Worm (Caenorhabditis elegans) whole organism, young adult: Measurements from ENCODE around the gene idpp-13.

ENCODE experiments used
- C17E4.6 ChIP-seq: fragments of 200-800 bp; sonication (Bioruptor generic); IDR thresholded peaks from 2 replicates; pipeline ENCODE4 v1.3.6; 2022; ENCODE audit warnings: missing genetic modification reagents, missing genetic modification characterization, missing compliant biosample characterization
- F22D6.2 ChIP-seq: sonication (generic microtip); optimal IDR thresholded peaks from 2 replicates; lab custom pipeline; 2016; ENCODE audit warnings: mild to moderate bottlenecking, missing genetic modification characterization, missing compliant biosample characterization
- F23B12.7 ChIP-seq: sonication (generic microtip); optimal IDR thresholded peaks from 2 replicates; lab custom pipeline; 2017; ENCODE audit warnings: missing genetic modification characterization, mild to moderate bottlenecking, missing compliant biosample characterization, antibody characterized with exemption, moderate library complexity; ENCODE audit not compliant: insufficient read depth
- F49E8.2 ChIP-seq: sonication (generic microtip); optimal IDR thresholded peaks from 3 replicates; lab custom pipeline; 2017; ENCODE audit warnings: missing genetic modification characterization, mild to moderate bottlenecking, missing compliant biosample characterization, antibody characterized with exemption, moderate library complexity; ENCODE audit not compliant: insufficient read depth
- F52B5.7 ChIP-seq: sonication (generic microtip); optimal IDR thresholded peaks from 2 replicates; lab custom pipeline; 2016; ENCODE audit warnings: mild to moderate bottlenecking, missing genetic modification characterization, missing compliant biosample characterization
- F55B11.4 ChIP-seq: sonication (generic microtip); optimal IDR thresholded peaks from 2 replicates; lab custom pipeline; 2016; ENCODE audit warnings: missing compliant biosample characterization, missing genetic modification characterization, borderline replicate concordance; ENCODE audit not compliant: insufficient read depth
- Y53G8AR.9 ChIP-seq: fragments of 200-800 bp; sonication (Bioruptor generic); conservative IDR thresholded peaks from 2 replicates; pipeline ENCODE4 v1.3.6; 2022; ENCODE audit warnings: missing genetic modification reagents, missing genetic modification characterization, missing compliant biosample characterization
- aptf-3 ChIP-seq: fragments of 200-800 bp; sonication (Bioruptor generic); IDR thresholded peaks from 2 replicates; pipeline ENCODE4 v1.3.6; 2022; ENCODE audit warnings: missing genetic modification characterization, missing compliant biosample characterization
- attf-3 ChIP-seq: fragments of 200-800 bp; sonication (Bioruptor generic); conservative IDR thresholded peaks from 2 replicates; pipeline ENCODE4 v1.3.6; 2022; ENCODE audit warnings: missing genetic modification reagents, missing genetic modification characterization, missing compliant biosample characterization
- attf-6 ChIP-seq: fragments of 200-800 bp; sonication (Bioruptor generic); IDR thresholded peaks from 2 replicates; pipeline ENCODE4 v1.3.6; 2022; ENCODE audit warnings: missing genetic modification reagents, missing genetic modification characterization, missing compliant biosample characterization
- ceh-79 ChIP-seq: sonication (generic microtip); optimal IDR thresholded peaks from 2 replicates; lab custom pipeline; 2017; ENCODE audit warnings: mild to moderate bottlenecking, missing genetic modification characterization, missing compliant biosample characterization
- die-1 ChIP-seq: sonication (generic microtip); optimal IDR thresholded peaks from 2 replicates; lab custom pipeline; 2016; ENCODE audit warnings: missing genotype, mild to moderate bottlenecking, missing genetic modification characterization, missing compliant biosample characterization
- hlh-12 ChIP-seq: sonication (generic microtip); optimal IDR thresholded peaks from 2 replicates; lab custom pipeline; 2016; ENCODE audit warnings: missing genetic modification characterization, missing compliant biosample characterization
- hmg-1.2 ChIP-seq: fragments of 200-800 bp; sonication (Bioruptor generic); IDR thresholded peaks from 2 replicates; pipeline ENCODE4 v1.3.6; 2022; ENCODE audit warnings: missing genetic modification reagents, missing genetic modification characterization, missing compliant biosample characterization
- hrde-1 ChIP-seq: sonication (generic microtip); optimal IDR thresholded peaks from 2 replicates; lab custom pipeline; 2016; ENCODE audit warnings: missing genetic modification characterization, mild to moderate bottlenecking, missing compliant biosample characterization, moderate library complexity, missing genotype, missing genetic modification reagents, borderline replicate concordance
- lag-1 ChIP-seq: fragments of 200-800 bp; sonication (Bioruptor generic); IDR thresholded peaks from 2 replicates; pipeline ENCODE4 v1.3.6; 2022; ENCODE audit warnings: missing genetic modification reagents, missing genetic modification characterization, missing compliant biosample characterization
- lin-40 ChIP-seq: sonication (generic microtip); optimal IDR thresholded peaks from 2 replicates; lab custom pipeline; 2016; ENCODE audit warnings: missing genetic modification characterization, mild to moderate bottlenecking, missing compliant biosample characterization, missing genotype, missing genetic modification reagents
- mcd-1 ChIP-seq: fragments of 200-800 bp; sonication (Bioruptor generic); IDR thresholded peaks from 2 replicates; pipeline ENCODE4 v1.3.6; 2022; ENCODE audit warnings: missing genetic modification reagents, missing genetic modification characterization, missing compliant biosample characterization
- mes-4 ChIP-seq: sonication (generic microtip); optimal IDR thresholded peaks from 2 replicates; lab custom pipeline; 2016; ENCODE audit warnings: missing genotype, missing genetic modification characterization, missing compliant biosample characterization
- mxl-1 ChIP-seq: sonication (generic microtip); optimal IDR thresholded peaks from 2 replicates; lab custom pipeline; 2016; ENCODE audit warnings: missing genetic modification characterization, missing compliant biosample characterization
- nfya-2 ChIP-seq: fragments of 200-800 bp; sonication (Bioruptor generic); IDR thresholded peaks from 2 replicates; pipeline ENCODE4 v1.3.6; 2022; ENCODE audit warnings: missing genetic modification reagents, missing genetic modification characterization, missing compliant biosample characterization
- nhr-179 ChIP-seq: sonication (generic microtip); optimal IDR thresholded peaks from 2 replicates; lab custom pipeline; 2016; ENCODE audit warnings: mild to moderate bottlenecking, missing genetic modification characterization, missing compliant biosample characterization
- nhr-90 ChIP-seq: sonication (generic microtip); optimal IDR thresholded peaks from 2 replicates; lab custom pipeline; 2016; ENCODE audit warnings: missing genotype, mild to moderate bottlenecking, missing genetic modification characterization, missing compliant biosample characterization
- pbrm-1 ChIP-seq: fragments of 200-800 bp; sonication (Bioruptor generic); IDR thresholded peaks from 2 replicates; pipeline ENCODE4 v1.3.6; 2022; ENCODE audit warnings: missing genetic modification reagents, missing genetic modification characterization, missing compliant biosample characterization
- pha-4 ChIP-seq: fragments of 150-350 bp; sonication (generic microtip); optimal IDR thresholded peaks from 2 replicates; lab custom pipeline; 2014; ENCODE audit warnings: missing biosample characterization, missing genetic modification reagents, missing genetic modification characterization
- rec-8 ChIP-seq, 2 experiments: sonication (generic microtip); optimal IDR thresholded peaks; 2 replicates each; lab custom pipeline; 2016; ENCODE audit warnings: mild to moderate bottlenecking in 2 of 2, missing genetic modification characterization in 2 of 2, missing genetic modification reagents in 2 of 2, missing genotype in 2 of 2, missing biosample characterization in 1 of 2, missing compliant biosample characterization in 1 of 2, moderate library complexity in 1 of 2
- snpc-1.1 ChIP-seq: sonication (generic microtip); optimal IDR thresholded peaks from 2 replicates; lab custom pipeline; 2017; ENCODE audit warnings: missing genetic modification characterization, mild to moderate bottlenecking, missing compliant biosample characterization, antibody characterized with exemption, moderate library complexity, missing genotype, missing genetic modification reagents; ENCODE audit not compliant: insufficient read depth
- snpc-4 ChIP-seq, 5 experiments: fragments of 150-350 bp in 1 of 5; sonication (generic microtip) in 4 of 5; optimal IDR thresholded peaks; 2 replicates each; lab custom pipeline; 2014 to 2018; ENCODE audit warnings: missing genetic modification characterization in 5 of 5, missing biosample characterization in 3 of 5, antibody characterized with exemption in 2 of 5, mild to moderate bottlenecking in 2 of 5, missing compliant biosample characterization in 2 of 5, missing genotype in 2 of 5, moderate library complexity in 2 of 5, missing genetic modification reagents in 1 of 5
- somi-1 ChIP-seq: fragments of 200-800 bp; sonication (Bioruptor generic); optimal IDR thresholded peaks from 2 replicates; lab custom pipeline; 2018; ENCODE audit warnings: mild to moderate bottlenecking, missing genetic modification characterization, missing compliant biosample characterization
- xnd-1 ChIP-seq: sonication (generic microtip); optimal IDR thresholded peaks from 2 replicates; lab custom pipeline; 2016; ENCODE audit warnings: missing genotype, missing genetic modification reagents, missing genetic modification characterization, missing compliant biosample characterization
- zfh-2 ChIP-seq: fragments of 200-800 bp; sonication (Bioruptor generic); conservative IDR thresholded peaks from 2 replicates; pipeline ENCODE4 v1.3.6; 2022; ENCODE audit warnings: missing genetic modification reagents, missing genetic modification characterization, missing compliant biosample characterization
- ztf-22 ChIP-seq: fragments of 200-800 bp; sonication (Bioruptor generic); optimal IDR thresholded peaks from 2 replicates; lab custom pipeline; 2018; ENCODE audit warnings: mild to moderate bottlenecking, missing genetic modification characterization, moderate library complexity, missing compliant biosample characterization

Gene idpp-13

ce11 chrIII:931405-931804 lies 14.6 kb upstream of the idpp-13 start:
- TF ChIP-seq mxl-1 (peak; percentile 51), hlh-12 (tag; lab: Kevin White, UChicago) (peak; percentile 75), xnd-1 (peak; percentile 18), nhr-179 (peak; percentile 89), die-1 (tag; lab: Kevin White, UChicago) (peak; percentile 66), rec-8 (tag; optimal IDR thresholded peaks at IDR 0.05; lab: Kevin White, UChicago) (peak in 1 of 2 experiments; percentile 62), F55B11.4 (tag; lab: Kevin White, UChicago) (peak; percentile 22), F52B5.7 (peak; percentile 60), mes-4 (tag; lab: Kevin White, UChicago) (peak; percentile 46), ceh-79 (peak; percentile 73), hrde-1 (peak; percentile 33)

- TF ChIP-seq hrde-1 (no peak), F22D6.2 (tag; lab: Kevin White, UChicago) (no peak), C17E4.6 (GFP tag; lab: Robert Waterston, UW) (no peak), nfya-2 (GFP tag; lab: Robert Waterston, UW) (no peak), zfh-2 (no peak), Y53G8AR.9 (GFP tag; lab: Robert Waterston, UW) (no peak), aptf-3 (no peak), F49E8.2 (tag; lab: Kevin White, UChicago) (no peak), lin-40 (no peak)
- TF ChIP-seq, all 124 proteins: peak for 0
Observed at ce11 chrIII:926216-926615, 9.4 kb upstream of the idpp-13 start, which contains the start of gene pef-1. Gene pef-1 (minus strand): TSS chrIII:926316.

- TF ChIP-seq somi-1 (GFP tag; lab: Kevin White, UChicago) (no peak), lag-1 (GFP tag; lab: Robert Waterston, UW) (no peak), ztf-22 (no peak), mcd-1 (no peak), nhr-90 (tag; lab: Kevin White, UChicago) (no peak)
Observed at ce11 chrIII:919322-919721, 2.5 kb upstream of the idpp-13 start, which contains the start of gene F23H11.7. Gene F23H11.7 (minus strand): TSS chrIII:919422.

- peak; percentile 31; the same call in 1 of the 2 replicates for TF ChIP-seq hmg-1.2 (GFP tag; lab: Robert Waterston, UW)
- TF ChIP-seq attf-6 (GFP tag; lab: Robert Waterston, UW) = peak; percentile 65; the same call in 1 of the 2 replicates
- 0 out of 2 replicates have a peak, but pooled peaks have one; percentile 19 for TF ChIP-seq pbrm-1 (GFP tag; lab: Robert Waterston, UW)
- TF ChIP-seq snpc-4 (GFP tag; optimal IDR thresholded peaks at IDR 0.05; lab: Kevin White, UChicago) = peak; percentile 30
- TF ChIP-seq snpc-4 (tag; optimal IDR thresholded peaks at IDR 0.05; lab: Kevin White, UChicago) = peak in 1 of 4 experiments; percentile 90
- TF ChIP-seq snpc-1.1 (tag; lab: Kevin White, UChicago) = peak; percentile 64
Observed at ce11 chrIII:912778-913177, 4.0 kb downstream of the idpp-13 start.

ce11 chrIII:910540-911311 lies 6.1 kb downstream of the idpp-13 start, which contains the start of the genes F23H11.5 and bra-2:
Gene F23H11.5 (minus strand): TSS chrIII:910590.
Gene bra-2 (plus strand): TSS chrIII:911261.
- peak; percentile 4 for TF ChIP-seq F23B12.7 (tag; lab: Kevin White, UChicago)
- TF ChIP-seq hrde-1 = no peak
- TF ChIP-seq F52B5.7 = no peak
- no peak for TF ChIP-seq die-1 (tag; lab: Kevin White, UChicago)
- TF ChIP-seq attf-3 (GFP tag; lab: Robert Waterston, UW) = peak; percentile 92
- no peak for TF ChIP-seq pha-4 (tag; lab: Kevin White, UChicago)
